Fruit fly (Drosophila melanogaster) whole organism: ENCODE measurements around the gene CG3652.

ENCODE experiments used
- CG8478 ChIP-seq: fragments of >200 bp; optimal IDR thresholded peaks from 2 replicates; lab custom pipeline; 2018; ENCODE audit warnings: inconsistent platforms
- pan ChIP-seq: fragments of >200 bp; optimal IDR thresholded peaks from 2 replicates; lab custom pipeline; 2017
- usp ChIP-seq: fragments of >200 bp; optimal IDR thresholded peaks from 2 replicates; lab custom pipeline; 2017; ENCODE audit warnings: missing biosample characterization, missing genetic modification characterization, mixed read lengths

DNA sequence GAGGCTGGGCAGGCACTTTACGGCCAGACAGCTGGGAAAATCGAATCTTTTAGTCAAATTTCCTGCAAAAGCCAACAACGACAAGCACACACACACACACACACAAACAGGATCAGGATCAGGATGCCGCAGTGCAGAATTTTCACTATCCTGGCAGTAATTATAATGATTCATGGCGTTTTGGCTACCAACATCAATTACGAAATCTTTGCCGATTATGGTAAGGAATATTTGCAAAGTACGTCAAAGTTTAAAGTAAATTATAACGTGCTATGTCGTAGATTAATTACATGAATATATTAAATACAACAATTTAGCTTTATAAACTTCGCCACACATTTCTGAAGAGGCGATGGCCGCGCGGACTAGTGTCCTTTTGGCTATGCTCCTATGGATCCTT lies 39.9 kb upstream of the CG3652 start, which contains the start of the genes CG34177 and CG34178:
- TF ChIP-seq CG8478 (lab: Kevin White, UChicago) (no peak), usp (no peak), pan (lab: Kevin White, UChicago) (no peak)
